Worm (Caenorhabditis elegans) whole organism, L1 larva: Measurements from ENCODE around the gene C13G3.1.
A peak's percentile ranks its signal among the peaks of the same experiment; 100 is the strongest.

Experiments used
- C04F5.9 ChIP-seq: sonication (generic microtip); optimal IDR thresholded peaks from 2 replicates; lab custom pipeline; 2016; ENCODE audit warnings: missing genetic modification characterization, missing compliant biosample characterization
- C16A3.4 ChIP-seq: fragments of 150-350 bp; optimal IDR thresholded peaks from 2 replicates; lab custom pipeline; 2014; ENCODE audit warnings: missing biosample characterization, missing genetic modification characterization
- aha-1 ChIP-seq: fragments of 150-350 bp; optimal IDR thresholded peaks from 2 replicates; lab custom pipeline; 2014; ENCODE audit warnings: missing biosample characterization, missing genetic modification characterization
- alr-1 ChIP-seq: fragments of 200-800 bp; sonication (Bioruptor generic); optimal IDR thresholded peaks from 2 replicates; lab custom pipeline; 2018; ENCODE audit warnings: borderline replicate concordance, mild to moderate bottlenecking, missing genetic modification characterization, missing compliant biosample characterization
- ama-1 ChIP-seq: fragments of 150-350 bp; optimal IDR thresholded peaks from 2 replicates; lab custom pipeline; 2014
- blmp-1 ChIP-seq: fragments of 150-350 bp; optimal IDR thresholded peaks from 2 replicates; lab custom pipeline; 2014; ENCODE audit warnings: missing biosample characterization, missing genetic modification characterization
- ceh-63 ChIP-seq: fragments of 200-800 bp; sonication (Bioruptor generic); optimal IDR thresholded peaks from 2 replicates; lab custom pipeline; 2018; ENCODE audit warnings: mild to moderate bottlenecking, missing genetic modification characterization, missing compliant biosample characterization
- ceh-82 ChIP-seq, 3 experiments: fragments of 150-350 bp in 1 of 3; sonication (generic microtip) in 2 of 3; optimal IDR thresholded peaks; 2 replicates each; lab custom pipeline; 2014 to 2017; ENCODE audit warnings: missing biosample characterization in 3 of 3, missing genetic modification characterization in 3 of 3
- ceh-90 ChIP-seq: sonication (generic microtip); optimal IDR thresholded peaks from 2 replicates; lab custom pipeline; 2016; ENCODE audit warnings: missing genetic modification characterization, missing compliant biosample characterization
- dpl-1 ChIP-seq, 3 experiments: fragments of 150-350 bp in 2 of 3; sonication (generic microtip) in 1 of 3; optimal IDR thresholded peaks; 2 replicates each; lab custom pipeline; 2014 to 2017; ENCODE audit warnings: missing biosample characterization in 3 of 3, missing genetic modification characterization in 3 of 3, missing genetic modification reagents in 3 of 3
- efl-3 ChIP-seq: fragments of 200-800 bp; sonication (Bioruptor generic); optimal IDR thresholded peaks from 2 replicates; lab custom pipeline; 2018; ENCODE audit warnings: mild to moderate bottlenecking, missing genetic modification characterization, missing compliant biosample characterization
- egl-13 ChIP-seq: sonication (generic microtip); optimal IDR thresholded peaks from 2 replicates; lab custom pipeline; 2016; ENCODE audit warnings: missing genotype, missing genetic modification reagents, missing genetic modification characterization, missing compliant biosample characterization
- elt-2 ChIP-seq: sonication (generic microtip); optimal IDR thresholded peaks from 2 replicates; lab custom pipeline; 2016; ENCODE audit warnings: missing genetic modification characterization, mild to moderate bottlenecking, inconsistent platforms, missing compliant biosample characterization, missing genetic modification reagents
- elt-3 ChIP-seq, 6 experiments: fragments of 150-350 bp in 1 of 6; sonication (generic microtip); optimal IDR thresholded peaks; 2 replicates each; lab custom pipeline; 2017 to 2018; ENCODE audit warnings: missing biosample characterization in 6 of 6, missing genetic modification characterization in 6 of 6, inconsistent platforms in 1 of 6
- fkh-10 ChIP-seq: sonication (generic microtip); optimal IDR thresholded peaks from 2 replicates; lab custom pipeline; 2017; ENCODE audit warnings: missing biosample characterization, missing genetic modification reagents, missing genetic modification characterization
- fos-1 ChIP-seq: fragments of 150-350 bp; optimal IDR thresholded peaks from 2 replicates; lab custom pipeline; 2014; ENCODE audit warnings: missing biosample characterization, missing genetic modification characterization
- grh-1 ChIP-seq: fragments of 200-800 bp; sonication (Bioruptor generic); IDR thresholded peaks from 2 replicates; pipeline ENCODE4 v1.3.6; 2022; ENCODE audit warnings: missing genetic modification reagents, missing genetic modification characterization, missing compliant biosample characterization
- hlh-17 ChIP-seq: fragments of 200-800 bp; sonication (Bioruptor generic); optimal IDR thresholded peaks from 2 replicates; lab custom pipeline; 2018; ENCODE audit warnings: missing genetic modification characterization, mild to moderate bottlenecking, missing compliant biosample characterization, moderate library complexity, borderline replicate concordance
- hpl-2 ChIP-seq: fragments of 150-350 bp; optimal IDR thresholded peaks from 2 replicates; lab custom pipeline; 2014; ENCODE audit warnings: missing biosample characterization, missing genetic modification reagents, missing genetic modification characterization
- irx-1 ChIP-seq: sonication (generic microtip); optimal IDR thresholded peaks from 2 replicates; lab custom pipeline; 2016; ENCODE audit warnings: missing genetic modification characterization, missing compliant biosample characterization
- lin-15B ChIP-seq: fragments of 150-350 bp; sonication (generic microtip); optimal IDR thresholded peaks from 3 replicates; lab custom pipeline; 2014; ENCODE audit warnings: missing biosample characterization, missing genetic modification characterization
- lin-35 ChIP-seq, 2 experiments: fragments of 150-350 bp; optimal IDR thresholded peaks; 2 replicates each; lab custom pipeline; 2014; ENCODE audit warnings: missing biosample characterization in 2 of 2, missing genetic modification characterization in 2 of 2, missing genetic modification reagents in 2 of 2
- lin-39 ChIP-seq: fragments of 150-350 bp; optimal IDR thresholded peaks from 2 replicates; lab custom pipeline; 2014; ENCODE audit warnings: missing biosample characterization, missing genetic modification reagents, missing genetic modification characterization
- lir-3 ChIP-seq: sonication (generic microtip); optimal IDR thresholded peaks from 2 replicates; lab custom pipeline; 2016; ENCODE audit warnings: mild to moderate bottlenecking, missing genetic modification characterization, moderate library complexity, missing compliant biosample characterization; ENCODE audit not compliant: poor library complexity
- lsy-2 ChIP-seq, 2 experiments: fragments of 150-350 bp; optimal IDR thresholded peaks; 2 replicates each; lab custom pipeline; 2014; ENCODE audit warnings: missing biosample characterization in 2 of 2, missing genetic modification characterization in 2 of 2
- mab-9 ChIP-seq: fragments of 200-800 bp; sonication (Bioruptor generic); IDR thresholded peaks from 2 replicates; pipeline ENCODE4 v1.3.6; 2022; ENCODE audit warnings: missing genetic modification reagents, missing genetic modification characterization, missing compliant biosample characterization
- mep-1 ChIP-seq: fragments of 150-350 bp; optimal IDR thresholded peaks from 2 replicates; lab custom pipeline; 2014; ENCODE audit warnings: missing biosample characterization, missing genetic modification characterization
- nhr-11 ChIP-seq: fragments of 150-350 bp; optimal IDR thresholded peaks from 2 replicates; lab custom pipeline; 2014; ENCODE audit warnings: missing biosample characterization, missing genetic modification characterization
- nhr-237 ChIP-seq: fragments of 150-350 bp; optimal IDR thresholded peaks from 2 replicates; lab custom pipeline; 2014; ENCODE audit warnings: missing biosample characterization, missing genetic modification characterization
- nhr-71 ChIP-seq: sonication (generic microtip); optimal IDR thresholded peaks from 2 replicates; lab custom pipeline; 2016; ENCODE audit warnings: mild to moderate bottlenecking, missing genetic modification characterization, moderate library complexity, missing compliant biosample characterization
- nhr-85 ChIP-seq: sonication (generic microtip); peaks from one replicate; lab custom pipeline; 2016; ENCODE audit warnings: missing genetic modification characterization, inconsistent platforms, missing compliant biosample characterization
- pax-3 ChIP-seq: fragments of 200-800 bp; sonication (Bioruptor generic); optimal IDR thresholded peaks from 2 replicates; lab custom pipeline; 2018; ENCODE audit warnings: mild to moderate bottlenecking, missing genetic modification characterization, moderate library complexity, missing compliant biosample characterization
- pqm-1 ChIP-seq: sonication (generic microtip); optimal IDR thresholded peaks from 3 replicates; lab custom pipeline; 2017; ENCODE audit warnings: missing biosample characterization, missing genetic modification characterization
- skn-1 ChIP-seq: fragments of 150-350 bp; optimal IDR thresholded peaks from 2 replicates; lab custom pipeline; 2014; ENCODE audit warnings: missing biosample characterization, missing genetic modification characterization
- sup-37 ChIP-seq: fragments of 200-800 bp; sonication (Bioruptor generic); optimal IDR thresholded peaks from 2 replicates; lab custom pipeline; 2018; ENCODE audit warnings: mild to moderate bottlenecking, missing genetic modification characterization, missing compliant biosample characterization
- swsn-7 ChIP-seq: sonication (generic microtip); optimal IDR thresholded peaks from 2 replicates; lab custom pipeline; 2016; ENCODE audit warnings: missing genetic modification characterization, missing compliant biosample characterization
- tlp-1 ChIP-seq: fragments of 150-350 bp; optimal IDR thresholded peaks from 2 replicates; lab custom pipeline; 2014; ENCODE audit warnings: missing biosample characterization, missing genetic modification characterization
- vab-15 ChIP-seq: sonication (generic microtip); optimal IDR thresholded peaks from 2 replicates; lab custom pipeline; 2017; ENCODE audit warnings: missing genotype, mild to moderate bottlenecking, missing genetic modification characterization, missing compliant biosample characterization
- xbp-1 ChIP-seq: sonication (generic microtip); optimal IDR thresholded peaks from 2 replicates; lab custom pipeline; 2016; ENCODE audit warnings: missing genetic modification characterization, missing compliant biosample characterization
- zag-1 ChIP-seq: fragments of 150-350 bp; optimal IDR thresholded peaks from 2 replicates; lab custom pipeline; 2014; ENCODE audit warnings: missing biosample characterization, missing genetic modification characterization
- ztf-11 ChIP-seq, 2 experiments: sonication (generic microtip); optimal IDR thresholded peaks; 2 replicates each; lab custom pipeline; 2016 to 2017; ENCODE audit warnings: missing genetic modification characterization in 2 of 2, missing biosample characterization in 1 of 2, missing compliant biosample characterization in 1 of 2
- ztf-4 ChIP-seq: fragments of 150-350 bp; optimal IDR thresholded peaks from 2 replicates; lab custom pipeline; 2014; ENCODE audit warnings: missing biosample characterization, missing genetic modification characterization

C13G3.1 gene

DNA sequence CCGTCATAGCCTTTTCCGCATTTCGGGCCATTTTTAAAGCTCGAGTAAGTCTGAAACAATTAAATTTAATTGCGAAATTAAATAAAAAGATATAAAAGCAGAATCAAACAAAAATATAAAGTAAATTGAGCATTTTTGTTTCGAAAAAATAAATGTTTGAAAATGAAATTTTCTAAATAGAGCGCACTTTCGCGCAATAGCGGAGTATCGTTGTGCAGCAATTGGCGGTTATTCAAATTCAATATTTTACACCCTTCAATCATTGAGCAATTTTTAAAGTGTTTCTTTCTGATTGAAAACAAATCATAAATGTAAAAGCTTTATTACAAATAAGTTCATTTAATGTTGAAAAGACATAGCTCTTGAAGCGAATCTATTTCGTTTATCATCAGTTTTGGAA is 11.6 kb downstream of the C13G3.1 start, which contains the start of gene isy-1 (continued):
- peak; percentile 37 to 75 (median 71) for TF ChIP-seq ceh-82 (tag; optimal IDR thresholded peaks at IDR 0.05; lab: Kevin White, UChicago)
- TF ChIP-seq aha-1: no peak
- TF ChIP-seq egl-13 (tag; lab: Kevin White, UChicago): peak; percentile 25

DNA sequence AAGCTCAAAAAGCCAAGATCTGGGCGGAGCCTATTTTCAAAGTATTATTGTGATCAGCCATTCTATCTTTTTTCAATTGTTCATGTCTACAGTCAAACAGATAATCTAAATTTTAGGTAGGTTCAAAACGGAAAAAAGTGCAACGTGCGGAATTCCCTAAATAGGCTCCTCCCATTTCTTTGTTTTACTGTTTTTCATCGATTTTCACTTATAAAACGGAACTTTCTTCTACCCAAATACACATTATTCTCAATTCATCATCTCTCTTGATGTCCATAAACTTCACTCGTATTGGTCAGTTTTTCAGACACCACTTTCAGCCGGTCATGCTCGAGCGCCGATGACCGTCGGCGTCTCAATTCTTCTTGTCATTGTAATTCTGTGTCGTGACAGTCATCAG is 13.5 kb downstream of the C13G3.1 start, which contains the start of gene F53B7.7:
TSS of gene F53B7.7 (plus strand) at position 301 of the 400 bp plus-strand sequence.
- TF ChIP-seq dpl-1 (GFP tag; optimal IDR thresholded peaks at IDR 0.05; lab: Kevin White, UChicago): no peak
- TF ChIP-seq nhr-85 (tag; lab: Kevin White, UChicago): peak; percentile 53
- TF ChIP-seq, all 84 proteins: peak for 1

DNA sequence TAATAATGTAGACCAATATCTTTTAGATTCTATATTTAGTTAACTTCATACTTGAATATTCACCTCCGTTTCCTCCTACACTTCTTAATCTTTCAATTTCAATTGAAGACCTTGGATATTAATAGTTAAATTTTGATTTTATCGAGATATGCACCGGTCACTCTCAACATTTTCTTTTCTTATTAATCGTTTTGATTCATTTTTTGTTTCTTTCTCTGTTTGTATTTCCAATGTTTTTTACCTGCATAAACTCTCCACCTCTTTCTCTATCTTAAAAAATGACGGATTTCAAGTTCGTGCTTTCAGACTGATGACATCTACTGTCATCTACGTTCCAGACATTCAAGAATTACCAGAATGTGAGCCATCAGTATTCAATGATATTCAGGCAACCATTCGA is 20.5 kb downstream of the C13G3.1 start, which contains the start of gene frpr-9:
TSS of gene frpr-9 (plus strand) at position 301 of the 400 bp plus-strand sequence.
- TF ChIP-seq irx-1 (tag; lab: Kevin White, UChicago) (no peak), C16A3.4 (tag; lab: Kevin White, UChicago) (no peak), lir-3 (tag; lab: Kevin White, UChicago) (no peak), skn-1 (tag; lab: Kevin White, UChicago) (no peak), alr-1 (no peak), vab-15 (tag; lab: Kevin White, UChicago) (no peak), xbp-1 (tag; lab: Kevin White, UChicago) (no peak), lin-15B (tag; lab: Kevin White, UChicago) (no peak), hlh-17 (GFP tag; lab: Kevin White, UChicago) (no peak), hpl-2 (GFP tag; lab: Kevin White, UChicago) (no peak), fkh-10 (no peak), ama-1 (no peak), lin-35 (GFP tag; optimal IDR thresholded peaks at IDR 0.05; lab: Kevin White, UChicago) (no peak), blmp-1 (tag; lab: Kevin White, UChicago) (no peak)

DNA sequence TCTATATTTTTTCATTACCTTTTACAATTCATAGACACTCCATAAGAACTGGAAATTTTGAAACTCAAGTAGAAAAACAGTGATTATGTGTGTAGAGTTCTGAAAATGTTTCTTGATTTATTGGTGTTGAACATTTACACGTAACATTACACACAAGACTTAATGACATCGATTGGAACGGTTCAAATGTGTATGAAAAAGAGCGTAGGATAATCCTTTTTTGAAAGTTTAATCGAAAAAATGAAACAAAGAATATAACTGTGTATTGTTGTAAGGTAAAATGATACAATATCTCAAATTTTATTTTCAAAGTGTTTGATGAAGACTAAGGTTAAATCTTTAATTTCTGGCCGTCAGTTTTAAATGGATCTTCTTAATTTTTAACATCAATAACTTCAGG is 31.2 kb downstream of the C13G3.1 start, which contains the start of gene fig-1:
TSS of gene fig-1 (minus strand) at position 101 of the 400 bp plus-strand sequence.
- TF ChIP-seq C04F5.9 (no peak), ztf-4 (no peak), ceh-82 (tag; optimal IDR thresholded peaks at IDR 0.05; lab: Kevin White, UChicago) (no peak), zag-1 (tag; lab: Kevin White, UChicago) (no peak), lin-35 (GFP tag; optimal IDR thresholded peaks at IDR 0.05; lab: Kevin White, UChicago) (no peak), grh-1 (GFP tag; lab: Robert Waterston, UW) (no peak), skn-1 (tag; lab: Kevin White, UChicago) (no peak)

DNA sequence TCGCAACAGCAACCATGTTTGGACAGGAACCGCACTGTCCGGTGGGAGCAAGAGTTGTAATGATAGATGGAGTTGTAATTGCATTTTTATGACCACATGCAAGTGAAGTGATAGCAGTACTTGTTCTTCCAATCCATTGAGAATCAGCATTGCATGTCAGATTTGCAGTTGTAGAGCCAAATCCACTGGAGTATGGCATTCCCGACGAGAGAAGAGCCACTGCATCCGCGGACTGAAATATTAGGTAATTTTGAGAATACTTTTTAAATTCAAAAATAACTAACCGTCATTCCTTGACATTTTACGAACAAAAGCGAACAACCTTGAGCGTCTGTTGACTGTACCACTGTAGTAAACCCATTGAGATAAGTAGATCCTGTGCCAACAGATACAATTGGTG is 37.2 kb downstream of the C13G3.1 start:
- TF ChIP-seq ceh-90 (tag; lab: Kevin White, UChicago) (no peak), xbp-1 (tag; lab: Kevin White, UChicago) (no peak), lsy-2 (tag; optimal IDR thresholded peaks at IDR 0.05; lab: Kevin White, UChicago) (no peak), pax-3 (tag; lab: Kevin White, UChicago) (no peak), fos-1 (tag; lab: Kevin White, UChicago) (no peak), efl-3 (GFP tag; lab: Kevin White, UChicago) (no peak), C04F5.9 (no peak), hpl-2 (GFP tag; lab: Kevin White, UChicago) (no peak), mab-9 (no peak), alr-1 (no peak), ztf-4 (no peak), mep-1 (no peak), ztf-11 (tag; optimal IDR thresholded peaks at IDR 0.05; lab: Kevin White, UChicago) (no peak), ama-1 (no peak)
- TF ChIP-seq, all 84 proteins: peak for 0

DNA sequence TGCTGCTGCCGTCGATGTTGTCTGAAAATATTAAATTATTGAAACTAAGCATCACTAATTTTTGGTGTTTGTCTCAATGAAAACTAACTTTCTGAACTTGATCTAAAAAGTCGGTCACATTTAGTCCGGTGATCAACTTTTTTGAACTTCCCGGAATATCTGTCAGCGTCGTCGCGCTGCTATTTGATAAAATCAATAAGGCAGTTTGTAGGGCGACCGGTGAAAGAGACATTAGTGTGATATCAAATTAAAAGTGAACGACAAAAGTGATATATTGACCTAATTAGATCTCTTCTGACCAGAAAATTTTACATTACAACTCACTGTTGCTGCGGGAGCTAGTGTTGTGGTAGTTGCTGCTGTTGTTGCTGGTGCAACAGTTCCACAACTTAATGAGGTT is 41.3 kb downstream of the C13G3.1 start:
- no peak for TF ChIP-seq lin-39 (tag; lab: Kevin White, UChicago)
- no peak for TF ChIP-seq tlp-1 (tag; lab: Kevin White, UChicago)
- no peak for TF ChIP-seq pqm-1 (tag; lab: Kevin White, UChicago)
- TF ChIP-seq nhr-11 (tag; lab: Kevin White, UChicago): no peak
- TF ChIP-seq dpl-1 (GFP tag; optimal IDR thresholded peaks at IDR 0.05; lab: Kevin White, UChicago): no peak
- peak; percentile 90 for TF ChIP-seq blmp-1 (tag; lab: Kevin White, UChicago)
- TF ChIP-seq ztf-11 (tag; optimal IDR thresholded peaks at IDR 0.05; lab: Kevin White, UChicago): no peak
- no peak for TF ChIP-seq nhr-237 (tag; lab: Kevin White, UChicago)
- TF ChIP-seq swsn-7: no peak
- TF ChIP-seq elt-3 (tag; optimal IDR thresholded peaks at IDR 0.05; lab: Kevin White, UChicago): peak in 1 of 6 experiments; percentile 10
- no peak for TF ChIP-seq lir-3 (tag; lab: Kevin White, UChicago)
- TF ChIP-seq mep-1: no peak
- no peak for TF ChIP-seq nhr-71
- TF ChIP-seq nhr-85 (tag; lab: Kevin White, UChicago): peak; percentile 23
- TF ChIP-seq sup-37 (GFP tag; lab: Kevin White, UChicago): no peak
- TF ChIP-seq elt-2 (tag; lab: Kevin White, UChicago): no peak
- TF ChIP-seq ceh-63 (GFP tag; lab: Kevin White, UChicago): no peak
- TF ChIP-seq grh-1 (GFP tag; lab: Robert Waterston, UW): no peak
